Fruit fly (Drosophila melanogaster): ENCODE measurements around the gene CG1578.

The CG1578 gene

DNA sequence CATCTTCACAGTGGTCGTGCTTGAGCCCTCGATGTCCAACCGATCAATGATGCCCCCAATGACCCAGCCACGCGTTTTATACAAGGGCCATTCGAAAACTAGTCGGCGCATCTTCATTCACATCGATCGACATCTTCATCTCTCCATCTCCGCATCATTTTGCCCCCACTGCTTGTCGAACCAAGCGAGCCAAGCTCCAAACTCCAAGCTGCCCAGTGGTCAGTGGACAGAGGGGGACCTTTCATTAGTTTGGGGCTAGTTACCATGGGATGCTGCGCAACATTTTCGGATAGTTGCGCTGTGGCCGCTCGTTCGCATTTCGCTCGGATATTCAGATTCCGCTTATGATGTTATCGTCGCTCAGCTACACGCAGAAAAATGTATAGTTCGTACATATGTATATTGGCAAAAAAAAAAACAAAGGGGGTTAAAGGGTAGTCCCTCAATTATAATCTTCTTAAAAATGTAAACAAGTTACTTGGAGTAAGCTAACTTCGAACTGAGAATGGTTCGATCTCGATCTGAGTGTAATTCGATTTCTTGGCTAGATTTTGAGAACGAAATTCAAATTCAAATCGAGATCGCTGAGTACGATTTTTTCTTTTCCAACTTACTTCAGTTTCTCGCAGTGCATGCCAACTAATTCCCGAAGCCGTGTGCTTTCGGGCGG, 29.8 kb upstream of the CG1578 start, which contains the start of gene CG15740 (continued):
- TF ChIP-seq CG31224 (GFP tag; IDR thresholded peaks at IDR 0.05), result no peak
- TF ChIP-seq CG7556 (GFP tag; optimal IDR thresholded peaks at IDR 0.05), result peak; percentile 47
- TF ChIP-seq Hr78 (GFP tag; optimal IDR thresholded peaks at IDR 0.05), result no peak
- TF ChIP-seq ham (GFP tag; IDR thresholded peaks at IDR 0.05), result no peak
- TF ChIP-seq D19A (tag; optimal IDR thresholded peaks at IDR 0.05), result no peak
- no peak for TF ChIP-seq ems (GFP tag; optimal IDR thresholded peaks at IDR 0.05)
- TF ChIP-seq gem (tag; optimal IDR thresholded peaks at IDR 0.05), result peak; percentile 53
- TF ChIP-seq CG32772 (GFP tag; IDR thresholded peaks at IDR 0.05), result 0 out of 2 replicates have a peak, but pooled peaks have one; percentile 20
- no peak for TF ChIP-seq pita (GFP tag; optimal IDR thresholded peaks at IDR 0.05)
- TF ChIP-seq gsb-n (tag; optimal IDR thresholded peaks at IDR 0.05), result no peak
- TF ChIP-seq lbe (GFP tag; optimal IDR thresholded peaks at IDR 0.05), result no peak
- TF ChIP-seq Atf6 (GFP tag; IDR thresholded peaks at IDR 0.05), result peak; percentile 73; the same call in 1 of the 2 replicates
- no peak for TF ChIP-seq CG17612 (GFP tag; IDR thresholded peaks at IDR 0.05)
- no peak for TF ChIP-seq CG10543 (GFP tag; optimal IDR thresholded peaks at IDR 0.05)
- peak; percentile 13 for TF ChIP-seq Hr3 (GFP tag; optimal IDR thresholded peaks at IDR 0.05)
- no peak for TF ChIP-seq fru (optimal IDR thresholded peaks at IDR 0.05)
- no peak for TF ChIP-seq crp (GFP tag; optimal IDR thresholded peaks at IDR 0.05)
- peak; percentile 39; the same call in 1 of the 2 replicates for TF ChIP-seq ranshi (GFP tag; IDR thresholded peaks at IDR 0.05)
- peak; percentile 10 for TF ChIP-seq Fer1 (GFP tag; optimal IDR thresholded peaks at IDR 0.05)
- no peak for TF ChIP-seq Mad (GFP tag; optimal IDR thresholded peaks at IDR 0.05)
- TF ChIP-seq CG11695 (GFP tag; IDR thresholded peaks at IDR 0.05), result 0 out of 3 replicates have a peak, but pooled peaks have one; percentile 55
- TF ChIP-seq CG7271 (tag; optimal IDR thresholded peaks at IDR 0.05), result no peak
- no peak for TF ChIP-seq Fer2 (tag; optimal IDR thresholded peaks at IDR 0.05)
- peak; percentile 26 for TF ChIP-seq CG4820 (GFP tag; optimal IDR thresholded peaks at IDR 0.05)
- TF ChIP-seq NfI (GFP tag; optimal IDR thresholded peaks at IDR 0.05), result no peak
- TF ChIP-seq CG1529 (GFP tag; optimal IDR thresholded peaks at IDR 0.05), result no peak
- TF ChIP-seq eyg (GFP tag; optimal IDR thresholded peaks at IDR 0.05), result no peak
- peak; percentile 9 for TF ChIP-seq lilli (GFP tag; optimal IDR thresholded peaks at IDR 0.05)
- no peak for TF ChIP-seq hb (GFP tag; IDR thresholded peaks at IDR 0.05; ENCODE audit: partially characterized antibody)
- TF ChIP-seq HLHmδ (GFP tag; optimal IDR thresholded peaks at IDR 0.05), result no peak
- peak; percentile 57 for TF ChIP-seq HLH3B (GFP tag; IDR thresholded peaks at IDR 0.05)
- no peak for TF ChIP-seq CHES-1-like (GFP tag; optimal IDR thresholded peaks at IDR 0.05)
- TF ChIP-seq ttk (GFP tag; IDR thresholded peaks at IDR 0.05), result peak; percentile 58; the same call in 1 of the 2 replicates
- no peak for TF ChIP-seq chm (GFP tag; IDR thresholded peaks at IDR 0.05)
- TF ChIP-seq shn (GFP tag; optimal IDR thresholded peaks at IDR 0.05), result no peak
- TF ChIP-seq MBD-R2 (GFP tag; IDR thresholded peaks at IDR 0.05), result peak; percentile 15; the same call in 1 of the 2 replicates
- TF ChIP-seq zfh1 (GFP tag; IDR thresholded peaks at IDR 0.05), result peak; percentile 43; the same call in 1 of the 3 replicates
- TF ChIP-seq tap (tag; optimal IDR thresholded peaks at IDR 0.05), result no peak
- no peak for TF ChIP-seq pzg (GFP tag; optimal IDR thresholded peaks at IDR 0.05)
- TF ChIP-seq CG34422 (GFP tag; IDR thresholded peaks at IDR 0.05), result peak; percentile 51; the same call in 1 of the 3 replicates
- TF ChIP-seq fd96Cb (tag; optimal IDR thresholded peaks at IDR 0.05), result peak; percentile 14
- TF ChIP-seq cwo (GFP tag; optimal IDR thresholded peaks at IDR 0.05), result no peak
- TF ChIP-seq corto (GFP tag; optimal IDR thresholded peaks at IDR 0.05), result no peak
- TF ChIP-seq CG8281 (tag; optimal IDR thresholded peaks at IDR 0.05), result no peak
- TF ChIP-seq Neu2 (GFP tag; optimal IDR thresholded peaks at IDR 0.05; ENCODE audit: borderline replicate concordance), result no peak
- TF ChIP-seq kah (GFP tag; optimal IDR thresholded peaks at IDR 0.05), result no peak
- TF ChIP-seq eve (GFP tag; optimal IDR thresholded peaks at IDR 0.05), result no peak
- TF ChIP-seq H15 (GFP tag; IDR thresholded peaks at IDR 0.05), result peak; percentile 61; the same call in 1 of the 3 replicates
- TF ChIP-seq slp2 (GFP tag; optimal IDR thresholded peaks at IDR 0.05), result no peak
- no peak for TF ChIP-seq peb (GFP tag; IDR thresholded peaks at IDR 0.05)

Data from whole organism, embryonic.